Fruit fly (Drosophila melanogaster): ENCODE measurements around the gene CG6277.

CG6277 gene

DNA sequence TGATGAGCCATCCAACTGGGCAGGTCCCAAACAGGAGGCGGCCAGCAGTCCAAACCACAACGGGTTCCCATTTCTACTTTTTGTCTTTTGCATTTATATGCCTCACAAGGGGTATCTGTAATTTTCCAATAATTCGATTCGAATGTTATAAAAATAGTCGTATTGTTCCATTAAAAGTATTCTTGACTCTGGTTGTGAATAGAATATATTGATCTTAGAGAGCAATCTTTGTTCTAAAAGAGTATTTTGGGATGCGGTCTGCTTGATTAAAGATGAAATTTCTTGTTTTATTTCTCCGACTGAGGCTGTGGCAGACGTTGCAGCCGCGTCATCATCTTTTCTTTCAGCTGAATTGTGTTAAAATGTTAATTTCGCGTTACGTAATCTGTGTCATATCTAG is 10.9 kb upstream of the CG6277 start:
- TF ChIP-seq ttk (optimal IDR thresholded peaks at IDR 0.05) = no peak
- no peak for TF ChIP-seq psq (optimal IDR thresholded peaks at IDR 0.05)
- TF ChIP-seq insv (optimal IDR thresholded peaks at IDR 0.05) = no peak
- TF ChIP-seq Myc (optimal IDR thresholded peaks at IDR 0.05) = no peak
- TF ChIP-seq h (optimal IDR thresholded peaks at IDR 0.05) = no peak
- no peak for TF ChIP-seq Sin3A (optimal IDR thresholded peaks at IDR 0.05)

DNA sequence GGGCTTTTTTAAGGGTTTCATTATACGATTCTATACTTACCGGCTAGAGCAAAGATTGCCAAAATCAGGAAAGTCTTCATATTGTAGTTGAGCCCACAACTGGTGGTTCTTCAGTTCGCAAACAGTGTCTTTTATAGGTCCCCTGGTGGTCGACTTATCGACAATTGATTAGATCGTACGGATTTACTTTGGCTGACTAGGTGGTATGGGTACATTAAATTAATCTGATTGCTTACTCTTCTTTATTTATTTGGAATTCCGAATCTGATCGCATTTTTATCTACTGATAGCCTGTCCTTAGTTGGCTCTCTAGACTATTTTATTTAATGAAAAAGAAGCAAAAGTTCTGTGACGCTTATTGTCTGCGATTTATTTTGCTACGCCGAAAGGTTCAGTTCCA is 3.0 kb upstream of the CG6277 start, which contains the start of gene CG6271:
Gene CG6271 (minus strand): TSS at position 101 of the 400 bp plus-strand sequence.
- TF ChIP-seq insv (optimal IDR thresholded peaks at IDR 0.05) (no peak), h (optimal IDR thresholded peaks at IDR 0.05) (no peak), ttk (optimal IDR thresholded peaks at IDR 0.05) (no peak), Sin3A (optimal IDR thresholded peaks at IDR 0.05) (no peak)

DNA sequence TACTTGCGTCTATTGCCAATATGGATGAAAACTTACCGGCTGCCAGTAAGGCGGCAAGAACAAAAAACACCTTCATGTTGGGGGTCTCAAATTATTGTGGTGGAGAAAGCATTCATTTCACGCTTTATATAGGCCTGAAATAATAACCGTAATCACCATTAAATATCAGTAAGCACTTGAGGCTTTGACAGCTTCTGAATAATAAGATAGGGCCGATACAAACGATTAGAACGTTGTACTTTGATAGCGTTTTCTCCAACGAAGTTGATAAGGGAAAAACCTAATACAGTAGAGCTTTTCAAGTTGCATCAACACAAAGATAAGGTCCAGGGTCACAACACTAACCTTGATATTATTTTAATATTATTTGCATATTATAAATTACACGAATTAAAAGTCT is 1.7 kb downstream of the CG6277 start, which contains the start of gene CG6283:
Gene CG6283 (minus strand): TSS at position 101 of the 400 bp plus-strand sequence.
- TF ChIP-seq insv (optimal IDR thresholded peaks at IDR 0.05) (no peak), psq (optimal IDR thresholded peaks at IDR 0.05) (no peak), ttk (optimal IDR thresholded peaks at IDR 0.05) (no peak), h (optimal IDR thresholded peaks at IDR 0.05) (no peak), Myc (optimal IDR thresholded peaks at IDR 0.05) (no peak), Sin3A (optimal IDR thresholded peaks at IDR 0.05) (no peak)

DNA sequence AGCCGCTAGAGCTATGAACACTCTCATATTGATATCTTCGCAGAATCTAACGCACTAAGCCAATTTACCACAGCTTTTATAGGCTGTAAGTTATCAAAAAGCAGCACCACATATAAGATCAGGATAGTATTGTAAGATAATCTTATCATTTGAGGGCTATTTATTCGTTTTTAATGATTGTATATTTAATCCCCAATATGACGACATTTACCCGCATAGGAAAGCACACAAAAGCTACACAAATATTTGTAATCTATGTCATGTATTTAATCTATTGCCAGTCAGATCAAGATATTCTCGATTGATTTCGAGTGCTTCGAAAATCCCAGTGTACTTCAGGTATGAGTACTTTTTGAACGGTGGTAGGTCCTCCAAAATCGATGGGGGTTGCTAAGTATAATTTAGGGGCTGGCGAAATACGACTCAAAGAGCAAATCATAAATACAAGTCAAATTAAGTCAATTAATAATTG is 3.3 kb downstream of the CG6277 start, which contains the start of gene CG17191:
Gene CG17191 (minus strand): TSS at position 51 of the 472 bp plus-strand sequence.
- no peak for TF ChIP-seq ttk (optimal IDR thresholded peaks at IDR 0.05)
- no peak for TF ChIP-seq Sin3A (optimal IDR thresholded peaks at IDR 0.05)
- no peak for TF ChIP-seq Myc (optimal IDR thresholded peaks at IDR 0.05)
- no peak for TF ChIP-seq psq (optimal IDR thresholded peaks at IDR 0.05)
- no peak for TF ChIP-seq insv (optimal IDR thresholded peaks at IDR 0.05)
- TF ChIP-seq h (optimal IDR thresholded peaks at IDR 0.05) = no peak

DNA sequence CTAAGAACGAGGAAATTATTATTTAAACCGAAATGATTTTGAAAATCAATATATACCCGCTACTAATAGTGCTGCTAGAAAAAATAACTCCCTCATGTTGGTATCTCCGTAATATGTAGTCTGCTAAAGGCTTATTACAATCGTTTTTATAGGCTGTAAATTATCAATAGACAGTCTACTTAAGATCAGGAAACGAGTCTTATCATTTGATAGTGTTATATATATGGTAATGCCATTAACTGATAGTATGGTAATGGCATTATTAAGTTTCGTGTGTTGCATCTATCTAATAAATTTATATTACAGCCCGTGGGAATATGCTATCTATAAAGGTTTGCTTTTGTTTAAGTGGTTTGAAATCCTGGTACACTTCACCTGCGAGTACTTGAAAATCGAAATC is 4.8 kb downstream of the CG6277 start, which contains the start of gene CG17192:
Gene CG17192 (minus strand): TSS at position 101 of the 400 bp plus-strand sequence.
- TF ChIP-seq ttk (optimal IDR thresholded peaks at IDR 0.05) (no peak), h (optimal IDR thresholded peaks at IDR 0.05) (no peak), insv (optimal IDR thresholded peaks at IDR 0.05) (no peak), psq (optimal IDR thresholded peaks at IDR 0.05) (no peak), Myc (optimal IDR thresholded peaks at IDR 0.05) (no peak), Sin3A (optimal IDR thresholded peaks at IDR 0.05) (no peak)

DNA sequence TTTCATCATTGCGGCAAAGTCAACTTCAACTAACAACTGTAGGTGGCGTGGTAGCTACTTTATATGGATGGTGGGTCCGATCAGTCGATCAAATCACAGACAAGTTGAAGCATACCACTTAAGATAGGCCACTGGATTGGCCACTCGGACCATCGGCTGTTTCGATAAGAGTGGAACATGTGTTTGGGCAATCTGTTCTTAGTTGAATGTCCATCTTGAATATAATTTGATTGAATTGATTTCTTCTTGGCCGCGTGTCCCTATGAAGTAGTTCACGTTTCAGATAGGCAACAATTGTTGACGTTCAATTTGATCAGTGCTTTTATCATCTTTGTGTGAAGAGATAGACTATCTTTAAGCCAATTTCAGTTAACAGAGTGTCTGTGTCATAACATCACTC is 16.0 kb downstream of the CG6277 start, which contains the start of gene CG6295:
Gene CG6295 (minus strand): TSS at position 34 of the 400 bp plus-strand sequence.
- TF ChIP-seq h (optimal IDR thresholded peaks at IDR 0.05) = no peak
- no peak for TF ChIP-seq Sin3A (optimal IDR thresholded peaks at IDR 0.05)
- no peak for TF ChIP-seq ttk (optimal IDR thresholded peaks at IDR 0.05)
- no peak for TF ChIP-seq psq (optimal IDR thresholded peaks at IDR 0.05)
- no peak for TF ChIP-seq insv (optimal IDR thresholded peaks at IDR 0.05)
- no peak for TF ChIP-seq Myc (optimal IDR thresholded peaks at IDR 0.05)

DNA sequence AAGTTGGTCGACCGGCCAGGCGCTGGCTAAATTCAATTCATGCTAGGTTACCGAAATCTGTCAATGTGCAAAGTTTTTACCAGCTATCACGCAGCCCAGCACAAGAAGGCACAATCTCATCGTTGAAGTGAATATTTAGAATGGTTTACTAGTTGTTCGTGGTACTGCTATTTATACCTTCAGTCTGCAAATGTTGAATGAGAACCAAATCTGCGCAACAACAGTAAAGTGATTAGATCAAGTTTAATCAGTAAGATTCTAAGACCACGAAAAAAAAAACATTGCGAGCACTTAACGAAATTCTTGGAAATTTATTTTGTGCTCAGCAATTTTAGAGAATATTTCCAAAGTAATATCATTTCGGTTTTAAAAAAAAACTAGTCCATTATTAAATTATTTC is 17.7 kb downstream of the CG6277 start, which contains the start of gene CG6296:
Gene CG6296 (minus strand): TSS at position 132 of the 400 bp plus-strand sequence.
- TF ChIP-seq insv (optimal IDR thresholded peaks at IDR 0.05) (no peak), psq (optimal IDR thresholded peaks at IDR 0.05) (no peak), h (optimal IDR thresholded peaks at IDR 0.05) (no peak), Myc (optimal IDR thresholded peaks at IDR 0.05) (no peak), Sin3A (optimal IDR thresholded peaks at IDR 0.05) (no peak), ttk (optimal IDR thresholded peaks at IDR 0.05) (no peak)

DNA sequence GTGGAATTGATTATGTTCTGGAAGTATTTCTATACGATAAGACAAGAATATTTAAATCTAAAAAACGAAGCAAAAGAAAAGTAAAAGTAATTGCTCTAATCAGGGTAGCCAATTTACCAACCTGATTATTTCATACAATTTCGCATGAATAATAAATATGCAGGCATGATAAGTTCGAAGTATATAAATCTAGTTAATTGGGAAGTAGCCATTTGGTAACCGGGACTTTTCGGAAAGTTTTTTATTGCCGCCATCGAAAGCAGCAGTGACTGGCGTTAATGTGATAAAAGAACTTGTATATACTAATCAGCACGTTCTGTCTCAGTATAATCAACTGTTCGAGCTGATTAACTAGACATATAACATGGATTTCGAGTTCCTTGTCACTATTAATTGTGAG is 20.2 kb downstream of the CG6277 start:
- TF ChIP-seq h (optimal IDR thresholded peaks at IDR 0.05) (no peak), insv (optimal IDR thresholded peaks at IDR 0.05) (no peak), Sin3A (optimal IDR thresholded peaks at IDR 0.05) (no peak), psq (optimal IDR thresholded peaks at IDR 0.05) (no peak), Myc (optimal IDR thresholded peaks at IDR 0.05) (no peak), ttk (optimal IDR thresholded peaks at IDR 0.05) (no peak)

DNA sequence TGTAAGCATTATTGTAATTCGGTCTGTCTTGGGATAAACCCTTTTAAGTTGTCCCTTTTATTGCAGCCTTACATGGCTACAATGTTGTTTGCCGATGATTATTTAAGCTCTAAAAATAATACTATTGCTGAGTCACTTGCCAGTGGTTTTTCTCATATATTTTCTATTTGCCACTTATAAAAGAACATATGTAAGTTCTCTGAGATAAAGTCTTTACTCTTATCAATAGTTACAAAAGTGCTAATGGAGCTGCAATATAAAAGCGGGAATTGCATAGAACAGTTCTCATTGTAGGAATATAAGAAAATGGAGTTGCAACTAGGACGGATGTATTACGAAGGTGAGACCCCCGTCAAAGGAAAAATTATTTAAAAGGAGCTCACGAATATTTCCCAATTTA is 23.6 kb downstream of the CG6277 start, which contains the start of gene CG31077:
Gene CG31077 (plus strand): TSS at position 301 of the 400 bp plus-strand sequence.
- TF ChIP-seq insv (optimal IDR thresholded peaks at IDR 0.05) (no peak), Myc (optimal IDR thresholded peaks at IDR 0.05) (no peak)

DNA sequence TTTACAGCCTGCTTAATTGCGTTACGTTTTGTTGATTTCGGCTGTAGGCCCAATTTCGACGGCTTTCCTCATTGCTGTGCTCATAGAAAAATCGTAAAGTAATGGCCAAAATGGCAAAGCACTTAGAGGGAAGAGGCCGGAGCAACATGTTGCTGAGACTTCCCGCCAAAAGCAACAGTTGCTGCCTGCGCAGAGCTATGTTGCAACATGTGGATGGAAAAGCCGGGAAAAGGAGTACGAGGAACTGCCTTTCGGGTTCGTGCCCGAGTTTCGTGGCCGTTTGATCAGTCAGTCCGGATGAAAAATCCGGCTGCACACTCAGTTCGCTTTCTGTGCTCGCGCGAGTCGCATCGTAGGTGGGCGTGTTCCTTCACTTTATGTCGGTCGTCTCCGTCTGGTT is 26.4 kb downstream of the CG6277 start, which contains the start of gene RYa-R:
Gene RYa-R (plus strand): TSS at position 339 of the 400 bp plus-strand sequence.
- TF ChIP-seq Myc (optimal IDR thresholded peaks at IDR 0.05) = no peak
- no peak for TF ChIP-seq insv (optimal IDR thresholded peaks at IDR 0.05)
- no peak for TF ChIP-seq h (optimal IDR thresholded peaks at IDR 0.05)
- TF ChIP-seq ttk (optimal IDR thresholded peaks at IDR 0.05) = no peak
- TF ChIP-seq Sin3A (optimal IDR thresholded peaks at IDR 0.05) = no peak
- TF ChIP-seq psq (optimal IDR thresholded peaks at IDR 0.05) = no peak

DNA sequence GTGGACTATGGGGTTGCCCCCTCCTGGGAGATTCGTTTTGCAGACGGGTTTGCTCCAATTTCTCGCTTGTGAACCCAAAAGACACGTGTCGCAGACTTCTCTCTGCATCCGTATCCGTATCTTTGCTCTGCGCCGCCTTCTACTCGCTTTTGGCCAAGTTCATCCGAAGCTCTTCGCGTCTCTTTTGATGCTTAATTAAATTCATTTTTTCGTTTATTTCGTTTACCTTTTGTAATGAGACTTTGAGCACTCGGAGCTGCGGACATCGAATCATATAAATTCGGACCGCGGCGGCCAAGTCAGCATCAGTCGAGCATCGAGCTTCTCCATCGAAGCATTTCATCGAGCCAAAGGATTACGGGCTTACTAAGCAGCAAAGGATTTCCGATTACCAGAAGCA is 28.5 kb downstream of the CG6277 start, which contains the start of gene TwdlC:
Gene TwdlC (plus strand): TSS at position 301 of the 400 bp plus-strand sequence.
- TF ChIP-seq ttk (optimal IDR thresholded peaks at IDR 0.05) (no peak), Sin3A (optimal IDR thresholded peaks at IDR 0.05) (no peak), Myc (optimal IDR thresholded peaks at IDR 0.05) (no peak), psq (optimal IDR thresholded peaks at IDR 0.05) (no peak), h (optimal IDR thresholded peaks at IDR 0.05) (no peak), insv (optimal IDR thresholded peaks at IDR 0.05) (no peak)

DNA sequence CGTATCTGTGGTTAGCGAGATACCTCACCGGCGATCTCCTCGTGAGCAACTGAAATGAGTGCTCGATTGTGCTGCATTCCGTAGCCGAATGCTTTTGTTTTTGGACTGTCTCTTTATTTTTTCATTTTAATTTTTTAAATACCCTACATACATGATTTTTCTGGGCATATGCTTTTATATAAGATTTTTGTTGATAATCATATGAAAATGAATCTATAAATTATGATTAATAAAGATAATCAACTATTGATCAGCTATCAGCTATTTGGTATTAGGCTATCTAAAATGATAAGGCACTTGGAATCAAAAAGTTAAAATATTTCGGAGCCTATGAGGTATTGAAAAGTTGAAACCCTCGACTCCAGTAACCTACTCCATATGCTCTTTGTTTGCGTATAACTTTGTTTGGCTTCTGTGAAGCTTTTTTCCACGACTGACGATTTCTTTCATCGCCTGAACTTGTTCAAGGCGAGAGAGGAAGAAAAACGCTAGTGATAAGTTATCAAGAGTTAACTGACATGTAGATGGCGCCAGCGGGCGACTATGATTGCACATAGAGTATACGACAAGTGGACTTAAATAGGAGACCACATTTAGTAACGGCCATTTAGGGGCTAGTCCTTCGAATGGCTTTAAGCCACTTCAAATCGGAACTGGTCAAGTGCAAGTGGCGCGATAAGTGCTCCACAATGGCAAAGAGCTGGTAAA is 33.1 kb downstream of the CG6277 start, which contains the start of gene CG31076:
Gene CG31076 (minus strand): TSS at position 51 of the 708 bp plus-strand sequence.
- no peak for TF ChIP-seq Sin3A (optimal IDR thresholded peaks at IDR 0.05)
- no peak for TF ChIP-seq Myc (optimal IDR thresholded peaks at IDR 0.05)
- TF ChIP-seq ttk (optimal IDR thresholded peaks at IDR 0.05) = no peak
- TF ChIP-seq insv (optimal IDR thresholded peaks at IDR 0.05) = no peak
- no peak for TF ChIP-seq h (optimal IDR thresholded peaks at IDR 0.05)
- no peak for TF ChIP-seq psq (optimal IDR thresholded peaks at IDR 0.05)

Measured in Kc167 (cell line).